Worm (Caenorhabditis elegans) whole organism, late embryonic: ENCODE results near the gene cyp-13A11.

ENCODE experiments used
- ceh-6 ChIP-seq: fragments of 200-800 bp; sonication (Bioruptor generic); optimal IDR thresholded peaks from 2 replicates; lab custom pipeline; 2018; ENCODE audit warnings: mild to moderate bottlenecking, missing genetic modification characterization, missing compliant biosample characterization
- fax-1 ChIP-seq: sonication (generic microtip); optimal IDR thresholded peaks from 2 replicates; lab custom pipeline; 2016; ENCODE audit warnings: missing genotype, missing genetic modification characterization, missing compliant biosample characterization
- lin-11 ChIP-seq: fragments of 200-800 bp; sonication (Bioruptor generic); optimal IDR thresholded peaks from 2 replicates; lab custom pipeline; 2018; ENCODE audit warnings: mild to moderate bottlenecking, missing genetic modification characterization, missing compliant biosample characterization
- nfya-1 ChIP-seq: sonication (generic microtip); optimal IDR thresholded peaks from 2 replicates; lab custom pipeline; 2017; ENCODE audit warnings: missing genetic modification characterization, mild to moderate bottlenecking, missing compliant biosample characterization, antibody characterized with exemption, moderate library complexity
- pqm-1 ChIP-seq: sonication (generic microtip); optimal IDR thresholded peaks from 2 replicates; lab custom pipeline; 2016; ENCODE audit warnings: missing genetic modification characterization, missing compliant biosample characterization
- sox-4 ChIP-seq: sonication (generic microtip); optimal IDR thresholded peaks from 2 replicates; lab custom pipeline; 2017; ENCODE audit warnings: mild to moderate bottlenecking, missing genetic modification characterization, inconsistent platforms, missing compliant biosample characterization
- ztf-16 ChIP-seq: sonication (generic microtip); optimal IDR thresholded peaks from 2 replicates; lab custom pipeline; 2017; ENCODE audit warnings: missing genetic modification characterization, missing compliant biosample characterization

DNA sequence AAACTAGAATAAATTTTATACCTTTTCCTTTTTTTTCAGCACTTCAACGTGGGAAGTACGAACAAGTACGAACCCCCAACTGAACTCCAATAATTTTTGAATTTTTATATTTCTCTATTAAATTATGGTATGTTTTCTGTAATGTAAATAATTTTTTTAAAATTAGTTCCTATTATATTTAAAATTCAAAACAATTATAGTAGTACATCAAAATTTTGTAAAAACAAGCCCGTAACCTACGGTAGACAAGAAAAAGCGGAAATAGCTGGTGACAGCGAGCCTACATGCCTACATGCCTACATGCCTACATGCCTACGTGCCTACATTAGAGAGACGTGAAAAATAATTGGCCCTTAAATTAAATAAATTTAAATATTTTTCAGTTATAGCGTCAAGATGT lies 10.9 kb downstream of the cyp-13A11 start, which contains the start of gene F14F7.5:
- TF ChIP-seq fax-1 (tag; lab: Kevin White, UChicago): no peak
- TF ChIP-seq nfya-1: no peak
- TF ChIP-seq ztf-16 (tag; lab: Kevin White, UChicago): no peak
- no peak for TF ChIP-seq ceh-6
- no peak for TF ChIP-seq pqm-1
- TF ChIP-seq sox-4 (tag; lab: Kevin White, UChicago): no peak
- no peak for TF ChIP-seq lin-11 (tag; lab: Kevin White, UChicago)
